Fruit fly (Drosophila melanogaster) whole organism, embryonic: ENCODE data around the gene CG42538.

Experiments
- Awh ChIP-seq: fragments of 200-800 bp; sonication (Bioruptor generic); IDR thresholded peaks from 2 replicates; pipeline ENCODE4, ENCODE4 v1.3.6; 2022; ENCODE audit warnings: missing biosample characterization, missing genetic modification characterization
- Bdp1 ChIP-seq: fragments of 200-800 bp; sonication (Bioruptor generic); optimal IDR thresholded peaks from 3 replicates; lab custom pipeline; 2016; ENCODE audit warnings: missing biosample characterization, missing genetic modification characterization
- CG1024 ChIP-seq: fragments of 200-800 bp; sonication (Bioruptor generic); IDR thresholded peaks from 2 replicates; pipeline ENCODE4 v1.3.6; 2022; ENCODE audit warnings: missing biosample characterization, missing genetic modification characterization
- CG11456 ChIP-seq: fragments of 200-800 bp; sonication (Bioruptor generic); IDR thresholded peaks from 3 replicates; pipeline ENCODE4 v1.3.6; 2022; ENCODE audit warnings: missing biosample characterization, missing genetic modification characterization
- CG11504 ChIP-seq: fragments of 200-800 bp; sonication (Bioruptor generic); optimal IDR thresholded peaks from 3 replicates; lab custom pipeline; 2019; ENCODE audit warnings: missing biosample characterization, mild to moderate bottlenecking, missing genetic modification characterization, moderate library complexity
- CG12299 ChIP-seq: fragments of 200-800 bp; sonication (Bioruptor generic); optimal IDR thresholded peaks from 2 replicates; lab custom pipeline; 2018; ENCODE audit warnings: missing biosample characterization, mild to moderate bottlenecking, missing genetic modification characterization
- CG13775 ChIP-seq: fragments of 200-800 bp; sonication (Bioruptor generic); optimal IDR thresholded peaks from 3 replicates; lab custom pipeline; 2017; ENCODE audit warnings: missing biosample characterization, mild to moderate bottlenecking, missing genetic modification characterization
- CG2199 ChIP-seq: fragments of 200-800 bp; sonication (Bioruptor generic); IDR thresholded peaks from 3 replicates; pipeline ENCODE4 v1.3.6; 2022; ENCODE audit warnings: missing biosample characterization, missing genetic modification characterization
- CG31224 ChIP-seq: fragments of 200-800 bp; sonication (Bioruptor generic); IDR thresholded peaks from 2 replicates; pipeline ENCODE4 v1.3.6; 2022; ENCODE audit warnings: missing biosample characterization, missing genetic modification characterization
- CG31365 ChIP-seq: fragments of 200-800 bp; sonication (Bioruptor generic); optimal IDR thresholded peaks from 2 replicates; lab custom pipeline; 2018; ENCODE audit warnings: missing biosample characterization, mild to moderate bottlenecking, missing genetic modification characterization
- CG3281 ChIP-seq: fragments of 200-800 bp; sonication (Bioruptor generic); optimal IDR thresholded peaks from 3 replicates; lab custom pipeline; 2017; ENCODE audit warnings: missing biosample characterization, mild to moderate bottlenecking, missing genetic modification characterization
- CG4404 ChIP-seq: fragments of 200-800 bp; sonication (Bioruptor generic); IDR thresholded peaks from 2 replicates; pipeline ENCODE4 v1.3.6; 2022; ENCODE audit warnings: missing biosample characterization, missing genetic modification characterization
- CG8089 ChIP-seq: fragments of 200-800 bp; sonication (Bioruptor generic); optimal IDR thresholded peaks from 3 replicates; lab custom pipeline; 2016; ENCODE audit warnings: missing biosample characterization, missing genetic modification characterization
- CG8924 ChIP-seq: fragments of 200-800 bp; optimal IDR thresholded peaks from 3 replicates; lab custom pipeline; 2019; ENCODE audit warnings: missing biosample characterization, mild to moderate bottlenecking, missing genetic modification characterization, moderate library complexity
- Drgx ChIP-seq: fragments of 200-800 bp; sonication (Bioruptor generic); IDR thresholded peaks from 2 replicates; pipeline ENCODE4 v1.3.6; 2022; ENCODE audit warnings: missing biosample characterization, missing genetic modification characterization
- E2f1 ChIP-seq: fragments of 200-800 bp; sonication (Bioruptor generic); IDR thresholded peaks from 2 replicates; pipeline ENCODE4 v1.3.6; 2022; ENCODE audit warnings: missing biosample characterization, missing genetic modification characterization
- Hr51 ChIP-seq, 2 experiments: fragments of 200-800 bp; sonication (Bioruptor generic); optimal IDR thresholded peaks; 2 replicates in 1 of 2; 3 replicates in 1 of 2; lab custom pipeline; 2016 to 2018; ENCODE audit warnings: missing biosample characterization in 2 of 2, missing genetic modification characterization in 2 of 2, mild to moderate bottlenecking in 1 of 2, moderate library complexity in 1 of 2
- Lhr ChIP-seq: fragments of 200-800 bp; sonication (Bioruptor generic); optimal IDR thresholded peaks from 3 replicates; lab custom pipeline; 2017; ENCODE audit warnings: mild to moderate bottlenecking, missing biosample characterization, missing genetic modification reagents, missing genetic modification characterization
- NFAT ChIP-seq: fragments of 200-800 bp; sonication (Bioruptor generic); IDR thresholded peaks from 2 replicates; pipeline ENCODE4 v1.3.6; 2022; ENCODE audit warnings: missing biosample characterization, missing genetic modification characterization
- Ravus ChIP-seq: fragments of 200-800 bp; sonication (Bioruptor generic); IDR thresholded peaks from 2 replicates; pipeline ENCODE4 v1.3.6; 2022; ENCODE audit warnings: missing biosample characterization, missing genetic modification characterization
- Trl ChIP-seq, 3 experiments: fragments of >200 bp in 2 of 3; fragments of 200-800 bp in 1 of 3; sonication (Bioruptor generic) in 1 of 3; optimal IDR thresholded peaks; 2 replicates in 1 of 3; 3 replicates in 2 of 3; lab custom pipeline; 2016 to 2017; ENCODE audit warnings: missing biosample characterization in 1 of 3, missing genetic modification characterization in 1 of 3
- cad ChIP-seq: fragments of >200 bp; optimal IDR thresholded peaks from 2 replicates; lab custom pipeline; 2017; ENCODE audit warnings: missing biosample characterization, missing genetic modification characterization
- cg ChIP-seq: fragments of 200-800 bp; sonication (Bioruptor generic); optimal IDR thresholded peaks from 3 replicates; lab custom pipeline; 2019; ENCODE audit warnings: missing biosample characterization, mild to moderate bottlenecking, missing genetic modification characterization, moderate library complexity
- chif ChIP-seq, 2 experiments: fragments of 200-800 bp; sonication (Bioruptor generic); optimal IDR thresholded peaks; 3 replicates each; lab custom pipeline; 2016; ENCODE audit warnings: missing biosample characterization in 2 of 2, missing genetic modification characterization in 2 of 2
- chinmo ChIP-seq: fragments of 200-800 bp; sonication (Bioruptor generic); IDR thresholded peaks from 4 replicates; pipeline ENCODE4 v1.3.6; 2022; ENCODE audit warnings: missing biosample characterization, missing genetic modification characterization; ENCODE audit not compliant: partially characterized antibody
- dimm ChIP-seq: fragments of 200-800 bp; sonication (Bioruptor generic); IDR thresholded peaks from 2 replicates; pipeline ENCODE4 v1.3.6; 2022; ENCODE audit warnings: missing biosample characterization, missing genetic modification characterization
- dmrt99B ChIP-seq: fragments of 200-800 bp; sonication (Bioruptor generic); optimal IDR thresholded peaks from 2 replicates; lab custom pipeline; 2018; ENCODE audit warnings: missing biosample characterization, mild to moderate bottlenecking, missing genetic modification characterization, moderate library complexity
- fd102C ChIP-seq: fragments of 200-800 bp; sonication (Bioruptor generic); optimal IDR thresholded peaks from 2 replicates; lab custom pipeline; 2018; ENCODE audit warnings: missing biosample characterization, mild to moderate bottlenecking, missing genetic modification characterization, moderate library complexity
- fd64A ChIP-seq: fragments of 200-800 bp; sonication (Bioruptor generic); optimal IDR thresholded peaks from 3 replicates; lab custom pipeline; 2018; ENCODE audit warnings: missing biosample characterization, mild to moderate bottlenecking, missing genetic modification characterization
- fru ChIP-seq: fragments of >200 bp; optimal IDR thresholded peaks from 2 replicates; lab custom pipeline; 2017
- hbn ChIP-seq: fragments of 200-800 bp; sonication (Bioruptor generic); IDR thresholded peaks from 2 replicates; pipeline ENCODE4 v1.3.6; 2022; ENCODE audit warnings: missing biosample characterization, missing genetic modification characterization; ENCODE audit not compliant: partially characterized antibody
- hth ChIP-seq: fragments of >200 bp; optimal IDR thresholded peaks from 2 replicates; lab custom pipeline; 2017; ENCODE audit warnings: inconsistent platforms
- jing ChIP-seq: fragments of 200-800 bp; sonication (Bioruptor generic); optimal IDR thresholded peaks from 2 replicates; lab custom pipeline; 2018; ENCODE audit warnings: missing biosample characterization, mild to moderate bottlenecking, missing genetic modification characterization
- kni ChIP-seq: fragments of 200-800 bp; sonication (Bioruptor generic); optimal IDR thresholded peaks from 3 replicates; lab custom pipeline; 2017; ENCODE audit warnings: mild to moderate bottlenecking, missing biosample characterization, missing genetic modification reagents, missing genetic modification characterization
- nom ChIP-seq: fragments of 200-800 bp; sonication (Bioruptor generic); optimal IDR thresholded peaks from 2 replicates; lab custom pipeline; 2017; ENCODE audit warnings: missing biosample characterization, missing genetic modification characterization, mild to moderate bottlenecking, moderate library complexity, missing genetic modification reagents
- oc ChIP-seq: fragments of 200-800 bp; sonication (Bioruptor generic); optimal IDR thresholded peaks from 2 replicates; lab custom pipeline; 2018; ENCODE audit warnings: missing biosample characterization, mild to moderate bottlenecking, missing genetic modification characterization, moderate library complexity
- onecut ChIP-seq: fragments of 200-800 bp; sonication (Bioruptor generic); IDR thresholded peaks from 2 replicates; pipeline ENCODE4 v1.3.6; 2022; ENCODE audit warnings: missing biosample characterization, missing genetic modification characterization
- otp ChIP-seq: fragments of 200-800 bp; sonication (Bioruptor generic); IDR thresholded peaks from 3 replicates; pipeline ENCODE4, ENCODE4 v1.3.6; 2022; ENCODE audit warnings: missing biosample characterization, missing genetic modification characterization
- phol ChIP-seq: fragments of 200-800 bp; sonication (Bioruptor generic); optimal IDR thresholded peaks from 3 replicates; lab custom pipeline; 2018; ENCODE audit warnings: missing biosample characterization, mild to moderate bottlenecking, missing genetic modification characterization, moderate library complexity
- ranshi ChIP-seq: fragments of 200-800 bp; sonication (Bioruptor generic); IDR thresholded peaks from 2 replicates; pipeline ENCODE4 v1.3.6; 2022; ENCODE audit warnings: missing biosample characterization, missing genetic modification characterization
- sens ChIP-seq: fragments of 200-800 bp; sonication (Bioruptor generic); peaks from one replicate; lab custom pipeline; 2016; ENCODE audit warnings: missing biosample characterization, missing genetic modification characterization
- sqz ChIP-seq: fragments of 200-800 bp; sonication (Bioruptor generic); optimal IDR thresholded peaks from 3 replicates; lab custom pipeline; 2018; ENCODE audit warnings: missing biosample characterization, mild to moderate bottlenecking, missing genetic modification characterization
- stc ChIP-seq: fragments of 200-800 bp; sonication (Bioruptor generic); IDR thresholded peaks from 2 replicates; pipeline ENCODE4 v1.3.6; 2022; ENCODE audit warnings: missing biosample characterization, missing genetic modification characterization
- wor ChIP-seq: fragments of 200-800 bp; sonication (Bioruptor generic); IDR thresholded peaks from 2 replicates; pipeline ENCODE4 v1.3.6; 2022; ENCODE audit warnings: missing biosample characterization, missing genetic modification characterization
- zf30C ChIP-seq: fragments of 200-800 bp; sonication (Bioruptor generic); optimal IDR thresholded peaks from 3 replicates; lab custom pipeline; 2018; ENCODE audit warnings: missing biosample characterization, mild to moderate bottlenecking, missing genetic modification characterization

The CG42538 gene

DNA sequence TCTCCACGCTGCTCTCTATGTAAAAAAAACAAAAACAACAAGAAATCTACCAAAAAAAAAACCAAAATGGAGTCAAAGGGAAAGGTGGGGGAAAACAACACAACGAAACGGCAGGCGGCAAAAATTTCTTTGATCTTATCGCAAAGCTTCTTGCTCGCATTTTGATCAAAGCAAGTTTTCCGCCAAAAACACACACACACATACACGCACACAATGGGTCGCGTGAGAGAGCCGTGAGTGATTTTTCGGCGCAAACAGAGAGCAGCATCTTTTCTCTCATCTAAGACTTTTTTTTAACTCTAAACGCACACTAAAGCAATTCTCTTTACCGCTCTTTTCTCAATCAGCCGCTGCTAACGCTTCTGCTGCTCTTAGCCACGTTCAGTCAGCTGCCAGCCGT is 5.4 kb upstream of the CG42538 start (continued):
- TF ChIP-seq CG12299 (tag; lab: Kevin White, UChicago) (no peak), kni (GFP tag; lab: Kevin White, UChicago) (peak; percentile 1), dimm (GFP tag; lab: Robert Waterston, UW) (no peak), zf30C (GFP tag; lab: Kevin White, UChicago) (no peak), CG13775 (no peak), CG3281 (GFP tag; lab: Kevin White, UChicago) (no peak), cg (peak; percentile 58), Trl (optimal IDR thresholded peaks at IDR 0.05; lab: Kevin White, UChicago) (peak; percentile 75 to 78), Trl (GFP tag; optimal IDR thresholded peaks at IDR 0.05; lab: Kevin White, UChicago) (no peak), chif (GFP tag; optimal IDR thresholded peaks at IDR 0.05; lab: Kevin White, UChicago) (no peak), sqz (GFP tag; lab: Kevin White, UChicago) (peak; percentile 63), otp (GFP tag; lab: Robert Waterston, UW) (no peak), CG4404 (no peak), fd64A (GFP tag; lab: Kevin White, UChicago) (no peak), wor (GFP tag; lab: Robert Waterston, UW) (no peak), CG31224 (GFP tag; lab: Robert Waterston, UW) (no peak), Hr51 (GFP tag; optimal IDR thresholded peaks at IDR 0.05; lab: Kevin White, UChicago) (no peak)

DNA sequence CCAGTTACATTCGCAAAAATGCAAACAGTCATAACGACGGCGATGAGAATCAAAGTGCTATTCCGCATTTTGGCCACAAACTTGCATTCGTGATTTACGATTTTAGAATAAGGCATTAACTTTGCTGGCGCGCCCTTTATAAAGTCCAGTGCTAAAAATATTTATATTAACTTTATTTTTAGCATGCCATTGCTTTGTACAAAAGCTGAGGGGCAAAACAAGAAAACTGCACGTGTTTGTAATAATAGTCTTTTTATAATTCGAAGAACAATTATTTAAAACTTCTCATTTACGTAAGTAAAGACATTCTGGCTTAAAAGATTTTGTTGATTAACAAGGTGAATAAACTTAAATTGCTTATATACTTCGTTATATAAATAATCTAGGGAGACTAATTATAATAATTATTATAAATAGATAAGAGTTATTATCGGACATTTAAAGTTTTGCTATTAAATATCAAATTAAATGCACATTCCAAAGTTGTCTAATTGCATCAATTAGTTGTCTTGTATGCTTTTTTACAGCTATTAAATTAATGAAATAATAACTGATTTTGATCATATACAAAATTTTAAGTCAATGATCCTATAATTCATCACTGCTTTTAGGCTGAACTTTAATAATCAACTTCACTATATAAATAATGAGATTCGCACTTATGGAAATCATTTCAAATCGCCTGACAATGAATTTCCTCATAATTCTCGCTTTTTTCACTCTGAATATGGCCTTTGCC is 1.1 kb upstream of the CG42538 start, which contains the start of the genes CG42717 and CG42716:
CG42717 (minus strand) TSS at position 101 of the 739 bp plus-strand sequence.
CG42716 (plus strand) TSS at position 689 of the 739 bp plus-strand sequence.
- TF ChIP-seq stc (GFP tag; lab: Robert Waterston, UW) (no peak), NFAT (GFP tag; lab: Robert Waterston, UW) (no peak), ranshi (no peak), Ravus (GFP tag; lab: Robert Waterston, UW) (no peak)

DNA sequence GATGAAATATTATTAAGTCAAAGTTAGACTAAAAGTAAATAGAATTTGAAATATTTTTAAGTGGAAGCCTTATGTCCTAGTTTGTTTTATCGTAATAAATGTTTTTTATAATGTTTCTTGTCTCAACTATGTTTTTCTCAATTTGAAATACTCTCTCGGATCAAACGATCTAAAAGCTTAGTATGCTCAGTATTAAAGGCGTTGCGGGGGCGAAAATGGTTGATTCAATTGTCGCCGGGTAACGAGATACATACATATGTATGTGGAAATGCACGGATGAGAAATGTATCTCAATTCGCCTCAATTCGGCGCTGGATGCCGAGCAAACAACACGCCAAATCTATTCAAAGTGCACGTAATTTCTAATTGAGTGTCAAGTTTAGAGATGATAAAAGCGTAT is 861 bp downstream of the CG42538 start, which contains the start of gene CG5895:
CG5895 (plus strand) TSS at position 301 of the 400 bp plus-strand sequence.
- peak; percentile 47; the same call in 1 of the 3 replicates for TF ChIP-seq CG2199 (GFP tag; lab: Robert Waterston, UW)
- no peak for TF ChIP-seq fd102C (GFP tag; lab: Kevin White, UChicago)
- no peak for TF ChIP-seq CG11504 (tag; lab: Kevin White, UChicago)
- 0 out of 2 replicates have a peak, but pooled peaks have one; percentile 8 for TF ChIP-seq CG1024
- TF ChIP-seq sens = peak; percentile 34

DNA sequence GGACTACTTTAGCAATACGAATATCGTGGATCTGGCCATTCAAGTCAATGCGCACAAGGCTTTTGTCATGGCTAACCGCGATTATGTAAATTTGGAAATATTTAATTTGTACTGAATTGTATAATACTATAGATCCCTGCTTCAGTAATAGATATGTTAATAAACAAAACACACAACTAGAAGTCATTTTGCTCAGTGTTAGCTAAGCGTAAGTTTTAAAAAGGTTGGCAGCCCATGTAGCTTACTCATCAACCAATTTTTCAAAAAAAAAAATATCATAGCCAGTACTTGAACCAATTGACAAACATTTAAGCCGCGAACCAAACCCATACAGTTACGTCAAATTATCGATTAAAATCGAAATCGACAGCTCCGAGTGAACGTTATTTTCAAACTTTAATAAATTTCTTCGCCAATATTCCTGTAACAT is 2.7 kb downstream of the CG42538 start:
- peak; percentile 80 for TF ChIP-seq Awh (GFP tag; lab: Robert Waterston, UW)
- peak; percentile 74 for TF ChIP-seq dmrt99B (tag; lab: Kevin White, UChicago)
- 0 out of 4 replicates have a peak, but pooled peaks have one; percentile 43 for TF ChIP-seq chinmo (GFP tag; lab: Robert Waterston, UW)
- TF ChIP-seq CG8924 (tag; lab: Kevin White, UChicago) = peak; percentile 67
- peak; percentile 75 for TF ChIP-seq oc (tag; lab: Kevin White, UChicago)
- 0 out of 2 replicates have a peak, but pooled peaks have one; percentile 30 for TF ChIP-seq hbn (GFP tag; lab: Robert Waterston, UW)
- TF ChIP-seq Lhr (GFP tag; lab: Kevin White, UChicago) = peak; percentile 99
- TF ChIP-seq CG8089 (GFP tag; lab: Kevin White, UChicago) = peak; percentile 45
- peak; percentile 85 for TF ChIP-seq Drgx (GFP tag; lab: Robert Waterston, UW)
- TF ChIP-seq fru (lab: Kevin White, UChicago) = no peak
- peak; percentile 80 for TF ChIP-seq phol (tag; lab: Kevin White, UChicago)
- TF ChIP-seq Bdp1 = peak; percentile 56
- peak; percentile 4 for TF ChIP-seq nom (GFP tag; lab: Kevin White, UChicago)
- peak; percentile 77 for TF ChIP-seq CG31224 (GFP tag; lab: Robert Waterston, UW)
- peak; percentile 70 for TF ChIP-seq onecut (GFP tag; lab: Robert Waterston, UW)
- TF ChIP-seq CG31365 = peak; percentile 65
- peak; percentile 27 for TF ChIP-seq jing (GFP tag; lab: Kevin White, UChicago)
- peak; percentile 79 for TF ChIP-seq E2f1 (GFP tag; lab: Robert Waterston, UW)
- TF ChIP-seq CG11456 (GFP tag; lab: Robert Waterston, UW) = peak; percentile 87
- no peak for TF ChIP-seq hth
- TF ChIP-seq CG11504 (tag; lab: Kevin White, UChicago) = peak; percentile 76
- TF ChIP-seq cad (GFP tag; lab: Kevin White, UChicago) = no peak
